Worm (Caenorhabditis elegans) whole organism, mixed stage, embryonic: ENCODE data around the gene his-2.

ENCODE experiments used
- bed-3 ChIP-seq: fragments of 200-800 bp; sonication (Bioruptor generic); optimal IDR thresholded peaks from 3 replicates; lab custom pipeline; 2018; ENCODE audit warnings: mild to moderate bottlenecking, missing genetic modification characterization, moderate library complexity, missing compliant biosample characterization
- blmp-1 ChIP-seq: fragments of 150-350 bp; optimal IDR thresholded peaks from 2 replicates; lab custom pipeline; 2014; ENCODE audit warnings: missing biosample characterization, missing genetic modification characterization
- ceh-39 ChIP-seq: fragments of 150-350 bp; optimal IDR thresholded peaks from 2 replicates; lab custom pipeline; 2014; ENCODE audit warnings: missing biosample characterization, missing genetic modification characterization
- ceh-43 ChIP-seq: fragments of 200-800 bp; sonication (Bioruptor generic); optimal IDR thresholded peaks from 2 replicates; lab custom pipeline; 2018; ENCODE audit warnings: mild to moderate bottlenecking, missing genetic modification characterization, moderate library complexity, missing compliant biosample characterization
- ceh-83 ChIP-seq: fragments of 200-800 bp; sonication (Bioruptor generic); optimal IDR thresholded peaks from 2 replicates; lab custom pipeline; 2018; ENCODE audit warnings: mild to moderate bottlenecking, missing genetic modification characterization, missing compliant biosample characterization
- ces-1 ChIP-seq: fragments of 150-350 bp; optimal IDR thresholded peaks from 2 replicates; lab custom pipeline; 2014; ENCODE audit warnings: missing biosample characterization, missing genetic modification reagents, missing genetic modification characterization
- cnd-1 ChIP-seq: fragments of 200-800 bp; sonication (Bioruptor generic); optimal IDR thresholded peaks from 2 replicates; lab custom pipeline; 2018; ENCODE audit warnings: mild to moderate bottlenecking, missing genetic modification characterization, missing compliant biosample characterization
- drap-1 ChIP-seq: fragments of 200-800 bp; sonication (Bioruptor generic); optimal IDR thresholded peaks from 3 replicates; lab custom pipeline; 2018; ENCODE audit warnings: mild to moderate bottlenecking, missing genetic modification characterization, missing compliant biosample characterization
- elt-1 ChIP-seq: sonication (generic microtip); optimal IDR thresholded peaks from 2 replicates; lab custom pipeline; 2017; ENCODE audit warnings: missing genetic modification characterization, mild to moderate bottlenecking, missing compliant biosample characterization, antibody characterized with exemption, moderate library complexity, borderline replicate concordance; ENCODE audit not compliant: insufficient read depth
- elt-3 ChIP-seq: fragments of 150-350 bp; optimal IDR thresholded peaks from 2 replicates; lab custom pipeline; 2014; ENCODE audit warnings: missing biosample characterization, missing genetic modification characterization
- ham-2 ChIP-seq: fragments of 200-800 bp; sonication (Bioruptor generic); optimal IDR thresholded peaks from 2 replicates; lab custom pipeline; 2018; ENCODE audit warnings: mild to moderate bottlenecking, missing genetic modification characterization, missing compliant biosample characterization
- hlh-1 ChIP-seq: fragments of 150-350 bp; optimal IDR thresholded peaks from 2 replicates; lab custom pipeline; 2014; ENCODE audit warnings: missing biosample characterization, missing genetic modification reagents, missing genetic modification characterization
- lin-13 ChIP-seq: fragments of 150-350 bp; optimal IDR thresholded peaks from 2 replicates; lab custom pipeline; 2014; ENCODE audit warnings: missing biosample characterization, missing genetic modification characterization
- lsy-2 ChIP-seq: fragments of 150-350 bp; optimal IDR thresholded peaks from 2 replicates; lab custom pipeline; 2014; ENCODE audit warnings: missing biosample characterization, missing genetic modification characterization
- mab-5 ChIP-seq: fragments of 150-350 bp; optimal IDR thresholded peaks from 2 replicates; lab custom pipeline; 2014; ENCODE audit warnings: missing biosample characterization, missing genetic modification characterization
- mep-1 ChIP-seq: fragments of 150-350 bp; optimal IDR thresholded peaks from 2 replicates; lab custom pipeline; 2017; ENCODE audit warnings: missing biosample characterization, missing genetic modification reagents, missing genetic modification characterization, inconsistent platforms
- mls-2 ChIP-seq: sonication (generic microtip); optimal IDR thresholded peaks from 2 replicates; lab custom pipeline; 2016; ENCODE audit warnings: mild to moderate bottlenecking, missing genetic modification characterization, moderate library complexity, missing compliant biosample characterization
- nhr-2 ChIP-seq: fragments of 150-350 bp; optimal IDR thresholded peaks from 2 replicates; lab custom pipeline; 2014; ENCODE audit warnings: missing biosample characterization, missing genetic modification characterization
- nhr-237 ChIP-seq: fragments of 150-350 bp; optimal IDR thresholded peaks from 2 replicates; lab custom pipeline; 2014; ENCODE audit warnings: missing biosample characterization, missing genetic modification characterization
- nhr-28 ChIP-seq: fragments of 150-350 bp; optimal IDR thresholded peaks from 2 replicates; lab custom pipeline; 2014; ENCODE audit warnings: missing biosample characterization, missing genetic modification characterization
- nhr-76 ChIP-seq: sonication (generic microtip); optimal IDR thresholded peaks from 2 replicates; lab custom pipeline; 2017; ENCODE audit warnings: missing biosample characterization, missing genetic modification characterization
- sem-2 ChIP-seq: fragments of 200-800 bp; sonication (Bioruptor generic); optimal IDR thresholded peaks from 2 replicates; lab custom pipeline; 2018; ENCODE audit warnings: mild to moderate bottlenecking, missing genetic modification characterization, missing compliant biosample characterization
- sptf-1 ChIP-seq: sonication (generic microtip); optimal IDR thresholded peaks from 2 replicates; lab custom pipeline; 2017; ENCODE audit warnings: mild to moderate bottlenecking, missing genetic modification characterization, moderate library complexity, missing compliant biosample characterization
- tbx-8 ChIP-seq: fragments of 200-800 bp; sonication (Bioruptor generic); optimal IDR thresholded peaks from 2 replicates; lab custom pipeline; 2018; ENCODE audit warnings: mild to moderate bottlenecking, missing genetic modification characterization, moderate library complexity, missing compliant biosample characterization
- unc-120 ChIP-seq: sonication (generic microtip); optimal IDR thresholded peaks from 2 replicates; lab custom pipeline; 2017; ENCODE audit warnings: missing genetic modification characterization, missing compliant biosample characterization; ENCODE audit not compliant: poor library complexity, severe bottlenecking
- unc-39 ChIP-seq: fragments of 150-350 bp; optimal IDR thresholded peaks from 2 replicates; lab custom pipeline; 2014; ENCODE audit warnings: missing biosample characterization, missing genetic modification characterization
- unc-62 ChIP-seq: fragments of 150-350 bp; optimal IDR thresholded peaks from 2 replicates; lab custom pipeline; 2014; ENCODE audit warnings: missing biosample characterization, missing genetic modification reagents, missing genetic modification characterization
- zip-8 ChIP-seq: fragments of 150-350 bp; optimal IDR thresholded peaks from 2 replicates; lab custom pipeline; 2014; ENCODE audit warnings: missing biosample characterization, missing genetic modification characterization
- ztf-11 ChIP-seq: fragments of 150-350 bp; optimal IDR thresholded peaks from 2 replicates; lab custom pipeline; 2014; ENCODE audit warnings: missing biosample characterization, missing genetic modification characterization

Gene his-2

DNA sequence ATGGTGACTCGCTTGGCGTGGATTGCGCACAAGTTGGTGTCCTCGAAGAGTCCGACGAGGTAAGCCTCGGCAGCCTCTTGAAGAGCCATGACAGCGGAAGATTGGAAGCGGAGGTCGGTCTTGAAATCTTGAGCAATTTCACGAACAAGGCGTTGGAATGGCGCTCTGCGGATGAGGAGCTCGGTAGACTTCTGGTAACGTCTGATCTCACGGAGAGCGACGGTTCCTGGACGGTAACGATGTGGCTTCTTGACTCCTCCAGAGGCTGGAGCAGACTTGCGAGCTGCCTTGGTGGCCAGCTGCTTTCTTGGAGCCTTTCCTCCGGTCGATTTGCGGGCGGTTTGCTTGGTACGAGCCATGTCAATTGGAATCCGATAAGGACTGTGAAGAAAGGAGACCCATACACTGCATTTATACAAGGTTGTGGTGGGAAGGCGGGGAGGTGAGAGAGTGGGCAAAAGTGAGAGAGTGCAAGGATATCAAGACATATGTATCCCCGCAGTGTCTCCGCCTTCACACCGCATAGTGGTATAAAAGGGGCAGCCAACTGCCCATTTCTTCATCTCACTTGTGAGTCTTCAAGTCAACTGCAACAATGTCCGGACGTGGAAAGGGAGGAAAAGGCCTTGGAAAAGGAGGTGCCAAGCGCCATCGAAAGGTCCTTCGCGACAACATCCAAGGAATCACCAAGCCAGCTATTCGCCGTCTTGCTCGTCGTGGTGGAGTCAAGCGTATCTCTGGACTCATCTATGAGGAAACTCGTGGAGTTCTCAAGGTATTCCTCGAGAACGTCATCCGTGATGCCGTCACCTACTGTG is at the start of gene his-2, which contains the start of gene his-1:
TSS of gene his-2 (minus strand) at position 359 of the 818 bp plus-strand sequence.
TSS of gene his-1 (plus strand) at position 596 of the 818 bp plus-strand sequence.
- TF ChIP-seq sptf-1 = peak; percentile 22
- TF ChIP-seq cnd-1 (tag; lab: Kevin White, UChicago) = peak; percentile 39

DNA sequence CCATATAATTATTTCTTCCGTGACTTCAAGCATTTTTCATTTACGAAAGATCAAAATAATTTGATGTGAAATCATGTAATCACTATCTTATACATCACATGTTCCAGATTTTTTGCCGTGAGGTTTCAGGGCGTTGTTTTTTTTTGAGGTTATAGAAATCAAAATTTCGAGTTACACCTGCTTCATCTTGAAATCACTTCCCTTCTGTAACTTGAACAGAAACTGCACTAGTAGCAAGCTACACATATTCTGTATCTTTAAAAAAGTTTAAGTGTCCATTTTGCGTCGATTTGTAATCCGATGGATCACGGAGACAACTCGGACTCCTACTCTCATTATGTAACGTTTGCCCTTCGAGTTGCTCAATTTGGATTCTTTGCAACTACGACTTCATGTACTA is 48.6 kb upstream of the his-2 start, which contains the start of gene F22B8.3:
TSS of gene F22B8.3 (plus strand) at position 301 of the 400 bp plus-strand sequence.
- no peak for TF ChIP-seq nhr-237 (tag; lab: Kevin White, UChicago)

DNA sequence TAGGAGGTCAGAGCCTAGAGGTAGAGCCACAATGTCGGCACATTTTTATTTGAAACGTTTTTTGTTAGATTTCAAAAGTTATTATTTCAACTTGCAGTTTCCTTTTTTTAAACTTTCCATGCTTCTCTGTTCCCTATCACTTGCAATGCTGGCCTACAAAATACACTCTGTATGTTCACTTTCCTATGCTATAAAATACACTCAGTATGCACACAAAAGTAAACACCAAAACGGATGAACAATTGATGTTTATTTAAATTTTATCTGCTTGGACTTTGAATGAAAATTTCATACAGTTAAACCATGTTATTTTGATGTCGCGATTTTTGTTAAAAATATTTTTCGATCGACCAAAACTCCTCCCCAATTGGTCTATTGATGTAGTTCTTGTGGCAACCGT is 38.6 kb upstream of the his-2 start:
- TF ChIP-seq elt-1 (tag; lab: Kevin White, UChicago) = no peak
- no peak for TF ChIP-seq unc-62 (GFP tag; lab: Kevin White, UChicago)
- no peak for TF ChIP-seq nhr-2 (tag; lab: Kevin White, UChicago)
- TF ChIP-seq bed-3 (GFP tag; lab: Kevin White, UChicago) = no peak
- TF ChIP-seq mab-5 (tag; lab: Kevin White, UChicago) = no peak
- no peak for TF ChIP-seq nhr-76 (tag; lab: Kevin White, UChicago)
- no peak for TF ChIP-seq hlh-1 (tag; lab: Kevin White, UChicago)
- TF ChIP-seq lin-13 (tag; lab: Kevin White, UChicago) = no peak
- TF ChIP-seq nhr-237 (tag; lab: Kevin White, UChicago) = no peak
- TF ChIP-seq unc-120 (tag; lab: Kevin White, UChicago) = no peak
- no peak for TF ChIP-seq zip-8 (tag; lab: Kevin White, UChicago)
- TF ChIP-seq ces-1 (GFP tag; lab: Kevin White, UChicago) = no peak
- TF ChIP-seq ham-2 (GFP tag; lab: Kevin White, UChicago) = no peak
- TF ChIP-seq blmp-1 (tag; lab: Kevin White, UChicago) = no peak
- TF ChIP-seq unc-39 (tag; lab: Kevin White, UChicago) = no peak
- no peak for TF ChIP-seq sptf-1
- TF ChIP-seq drap-1 (GFP tag; lab: Kevin White, UChicago) = no peak
- TF ChIP-seq lsy-2 (tag; lab: Kevin White, UChicago) = no peak
- no peak for TF ChIP-seq ceh-39 (tag; lab: Kevin White, UChicago)
- TF ChIP-seq, all 35 proteins: peak for 0

DNA sequence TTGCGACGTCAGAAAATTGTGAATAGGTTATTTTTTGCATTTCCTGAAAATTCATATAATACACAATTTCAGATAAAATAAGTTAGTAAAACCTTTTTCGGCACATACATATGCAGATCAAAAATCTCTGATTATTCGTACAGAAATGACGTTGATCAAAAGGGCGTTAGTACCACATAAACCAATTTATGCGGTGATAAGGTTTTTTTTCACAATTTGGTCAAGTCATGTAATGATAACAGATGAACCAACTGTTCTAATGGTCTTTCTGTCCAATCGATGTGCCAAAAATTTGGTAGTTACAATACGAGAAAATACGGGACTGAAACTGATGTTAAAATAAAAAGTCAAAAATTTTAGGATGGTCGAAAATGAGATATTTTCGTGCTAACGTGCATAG is 38.0 kb upstream of the his-2 start:
- no peak for TF ChIP-seq blmp-1 (tag; lab: Kevin White, UChicago)
- no peak for TF ChIP-seq hlh-1 (tag; lab: Kevin White, UChicago)
- no peak for TF ChIP-seq nhr-76 (tag; lab: Kevin White, UChicago)
- TF ChIP-seq nhr-28 (tag; lab: Kevin White, UChicago) = no peak
- TF ChIP-seq, all 35 proteins: peak for 0

DNA sequence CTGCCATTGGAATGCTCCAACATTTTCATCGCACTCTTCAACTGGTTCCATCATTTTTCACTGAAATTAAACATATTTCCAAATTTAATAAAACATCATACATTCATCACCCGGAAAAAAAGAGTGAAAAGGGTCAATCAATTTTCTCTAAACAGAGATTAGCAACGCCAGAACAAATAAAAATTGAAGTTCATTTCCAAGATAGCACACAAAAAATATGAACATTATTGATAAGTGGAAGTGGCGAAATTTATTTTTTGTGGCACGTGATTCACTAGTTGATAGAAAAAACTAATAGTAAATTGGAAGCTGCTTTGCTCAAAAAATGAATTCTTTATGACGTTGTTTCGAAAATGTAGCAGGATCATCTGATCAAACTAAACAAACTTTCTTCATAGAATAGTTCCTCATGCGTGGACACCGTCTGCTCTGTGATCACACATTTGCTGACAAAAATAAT is 33.2 kb upstream of the his-2 start, which contains the start of the genes F14H3.12 and srj-29:
TSS of gene F14H3.12 (minus strand) at position 74 of the 460 bp plus-strand sequence.
TSS of gene srj-29 (plus strand) at position 410 of the 460 bp plus-strand sequence.
- no peak for TF ChIP-seq lin-13 (tag; lab: Kevin White, UChicago)
- no peak for TF ChIP-seq ztf-11
- TF ChIP-seq mep-1 (tag; lab: Kevin White, UChicago) = no peak
- no peak for TF ChIP-seq bed-3 (GFP tag; lab: Kevin White, UChicago)
- TF ChIP-seq ceh-39 (tag; lab: Kevin White, UChicago) = no peak
- TF ChIP-seq tbx-8 (GFP tag; lab: Kevin White, UChicago) = no peak
- no peak for TF ChIP-seq nhr-237 (tag; lab: Kevin White, UChicago)
- no peak for TF ChIP-seq ham-2 (GFP tag; lab: Kevin White, UChicago)
- TF ChIP-seq nhr-28 (tag; lab: Kevin White, UChicago) = no peak

DNA sequence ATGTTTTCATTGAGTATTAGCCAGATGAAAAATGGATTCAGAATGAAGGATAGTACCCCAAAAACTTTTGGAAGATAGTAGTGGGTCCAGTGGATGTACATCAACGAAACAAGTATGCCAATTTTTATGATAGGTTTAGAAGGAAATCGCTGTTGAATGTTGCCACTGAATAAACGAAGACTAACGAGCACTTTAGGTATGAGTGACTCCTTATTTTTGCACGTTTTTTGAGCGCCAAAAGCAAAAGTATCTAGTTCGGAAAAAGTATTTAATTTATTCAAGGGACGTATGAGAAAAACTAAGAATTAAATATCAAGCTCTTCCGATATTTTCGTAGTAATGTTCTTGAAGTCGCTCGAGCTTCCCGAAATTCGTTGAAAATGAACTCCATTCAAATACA is 31.8 kb upstream of the his-2 start, which contains the start of gene srj-10:
TSS of gene srj-10 (minus strand) at position 101 of the 400 bp plus-strand sequence.
- TF ChIP-seq nhr-237 (tag; lab: Kevin White, UChicago) (no peak), blmp-1 (tag; lab: Kevin White, UChicago) (no peak), sem-2 (GFP tag; lab: Kevin White, UChicago) (no peak), lin-13 (tag; lab: Kevin White, UChicago) (no peak), ces-1 (GFP tag; lab: Kevin White, UChicago) (no peak), ceh-43 (GFP tag; lab: Kevin White, UChicago) (no peak), lsy-2 (tag; lab: Kevin White, UChicago) (no peak), elt-3 (tag; lab: Kevin White, UChicago) (no peak), unc-62 (GFP tag; lab: Kevin White, UChicago) (no peak), unc-120 (tag; lab: Kevin White, UChicago) (no peak), tbx-8 (GFP tag; lab: Kevin White, UChicago) (no peak), ceh-83 (GFP tag; lab: Kevin White, UChicago) (no peak), hlh-1 (tag; lab: Kevin White, UChicago) (no peak), mls-2 (no peak), unc-39 (tag; lab: Kevin White, UChicago) (no peak), ceh-39 (tag; lab: Kevin White, UChicago) (no peak), nhr-28 (tag; lab: Kevin White, UChicago) (no peak), drap-1 (GFP tag; lab: Kevin White, UChicago) (no peak), zip-8 (tag; lab: Kevin White, UChicago) (no peak), nhr-2 (tag; lab: Kevin White, UChicago) (no peak)
